Fruit fly (Drosophila melanogaster) whole organism, embryonic: ENCODE data around the gene CG7058.

Experiments
- Antp ChIP-seq: fragments of 200-800 bp; sonication (Bioruptor generic); optimal IDR thresholded peaks from 3 replicates; lab custom pipeline; 2016; ENCODE audit warnings: missing biosample characterization, missing genetic modification characterization
- BEAF-32 ChIP-seq: fragments of 200-800 bp; sonication (Bioruptor generic); optimal IDR thresholded peaks from 3 replicates; lab custom pipeline; 2017; ENCODE audit warnings: missing biosample characterization, missing genetic modification characterization, mild to moderate bottlenecking, moderate library complexity, missing genetic modification reagents
- CG10274 ChIP-seq: fragments of 200-800 bp; sonication (Bioruptor generic); optimal IDR thresholded peaks from 3 replicates; lab custom pipeline; 2017; ENCODE audit warnings: missing biosample characterization, mild to moderate bottlenecking, missing genetic modification characterization
- CG10321 ChIP-seq: fragments of 200-800 bp; sonication (Bioruptor generic); IDR thresholded peaks from 2 replicates; pipeline ENCODE4 v1.3.6; 2022; ENCODE audit warnings: missing biosample characterization, missing genetic modification characterization
- CG10565 ChIP-seq: fragments of 200-800 bp; sonication (Bioruptor generic); optimal IDR thresholded peaks from 3 replicates; lab custom pipeline; 2016; ENCODE audit warnings: missing biosample characterization, mild to moderate bottlenecking, missing genetic modification characterization
- CG10979 ChIP-seq: fragments of 200-800 bp; sonication (Bioruptor generic); optimal IDR thresholded peaks from 2 replicates; lab custom pipeline; 2018; ENCODE audit warnings: missing biosample characterization, mild to moderate bottlenecking, missing genetic modification characterization, moderate library complexity
- CG11456 ChIP-seq: fragments of 200-800 bp; sonication (Bioruptor generic); IDR thresholded peaks from 3 replicates; pipeline ENCODE4 v1.3.6; 2022; ENCODE audit warnings: missing biosample characterization, missing genetic modification characterization
- CG12104 ChIP-seq: fragments of 200-800 bp; sonication (Bioruptor generic); optimal IDR thresholded peaks from 3 replicates; lab custom pipeline; 2016; ENCODE audit warnings: missing biosample characterization, missing genetic modification characterization
- CG12659 ChIP-seq: fragments of 200-800 bp; sonication (Bioruptor generic); optimal IDR thresholded peaks from 3 replicates; lab custom pipeline; 2017; ENCODE audit warnings: mild to moderate bottlenecking, missing biosample characterization, missing genetic modification reagents, missing genetic modification characterization
- CG14667 ChIP-seq: fragments of 200-800 bp; sonication (Bioruptor generic); IDR thresholded peaks from 2 replicates; pipeline ENCODE4 v1.3.6; 2022; ENCODE audit warnings: missing biosample characterization, missing genetic modification characterization
- CG14710 ChIP-seq: fragments of 200-800 bp; sonication (Bioruptor generic); optimal IDR thresholded peaks from 3 replicates; lab custom pipeline; 2019; ENCODE audit warnings: missing biosample characterization, mild to moderate bottlenecking, missing genetic modification characterization, moderate library complexity
- CG2202 ChIP-seq: fragments of 200-800 bp; sonication (Bioruptor generic); optimal IDR thresholded peaks from 2 replicates; lab custom pipeline; 2018; ENCODE audit warnings: missing biosample characterization, mild to moderate bottlenecking, missing genetic modification characterization
- CG2889 ChIP-seq: fragments of 200-800 bp; sonication (Bioruptor generic); IDR thresholded peaks from 3 replicates; pipeline ENCODE4 v1.3.6; 2022; ENCODE audit warnings: missing biosample characterization, missing genetic modification characterization
- CG32532 ChIP-seq: fragments of 200-800 bp; sonication (Bioruptor generic); IDR thresholded peaks from 2 replicates; pipeline ENCODE4 v1.3.6; 2022; ENCODE audit warnings: missing biosample characterization, missing genetic modification characterization
- CG32772 ChIP-seq: fragments of 200-800 bp; sonication (Bioruptor generic); IDR thresholded peaks from 2 replicates; pipeline ENCODE4 v1.3.6; 2022; ENCODE audit warnings: missing biosample characterization, missing genetic modification characterization
- CG33213 ChIP-seq: fragments of 200-800 bp; sonication (Bioruptor generic); optimal IDR thresholded peaks from 3 replicates; lab custom pipeline; 2016; ENCODE audit warnings: missing biosample characterization, missing genetic modification characterization
- CG34376 ChIP-seq: fragments of 200-800 bp; sonication (Bioruptor generic); optimal IDR thresholded peaks from 2 replicates; lab custom pipeline; 2018; ENCODE audit warnings: missing biosample characterization, mild to moderate bottlenecking, missing genetic modification characterization
- CG3726 ChIP-seq: fragments of 200-800 bp; sonication (Bioruptor generic); IDR thresholded peaks from 3 replicates; pipeline ENCODE4, ENCODE4 v1.3.6; 2022; ENCODE audit warnings: missing biosample characterization, missing genetic modification characterization
- CG3838 ChIP-seq: fragments of 200-800 bp; sonication (Bioruptor generic); optimal IDR thresholded peaks from 3 replicates; lab custom pipeline; 2016; ENCODE audit warnings: missing biosample characterization, missing genetic modification characterization
- CG4617 ChIP-seq: fragments of 200-800 bp; sonication (Bioruptor generic); optimal IDR thresholded peaks from 3 replicates; lab custom pipeline; 2016; ENCODE audit warnings: missing biosample characterization, missing genetic modification characterization, borderline replicate concordance
- CG4820 ChIP-seq: fragments of 200-800 bp; sonication (Bioruptor generic); optimal IDR thresholded peaks from 3 replicates; lab custom pipeline; 2016; ENCODE audit warnings: missing biosample characterization, missing genetic modification characterization
- CG7786 ChIP-seq: fragments of 200-800 bp; sonication (Bioruptor generic); optimal IDR thresholded peaks from 2 replicates; lab custom pipeline; 2016; ENCODE audit warnings: missing biosample characterization, missing genetic modification characterization
- CG8290 ChIP-seq, 3 experiments: fragments of 200-800 bp; sonication (Bioruptor generic); optimal IDR thresholded peaks; 2 replicates each; lab custom pipeline; 2016 to 2019; ENCODE audit warnings: missing biosample characterization in 3 of 3, missing genetic modification characterization in 3 of 3, mild to moderate bottlenecking in 2 of 3, moderate library complexity in 1 of 3
- CG9932 ChIP-seq: fragments of 200-800 bp; sonication (Bioruptor generic); IDR thresholded peaks from 2 replicates; pipeline ENCODE4 v1.3.6; 2022; ENCODE audit warnings: missing biosample characterization, missing genetic modification characterization
- D19A ChIP-seq: fragments of 200-800 bp; optimal IDR thresholded peaks from 3 replicates; lab custom pipeline; 2019; ENCODE audit warnings: missing biosample characterization, mild to moderate bottlenecking, missing genetic modification characterization, moderate library complexity
- Dbx ChIP-seq: fragments of 200-800 bp; sonication (Bioruptor generic); IDR thresholded peaks from 3 replicates; pipeline ENCODE4 v1.3.6; 2022; ENCODE audit warnings: missing biosample characterization, missing genetic modification characterization
- Dip3 ChIP-seq: fragments of 200-800 bp; sonication (Bioruptor generic); optimal IDR thresholded peaks from 3 replicates; lab custom pipeline; 2016; ENCODE audit warnings: missing biosample characterization, missing genetic modification characterization
- Fer3 ChIP-seq: fragments of 200-800 bp; sonication (Bioruptor generic); optimal IDR thresholded peaks from 2 replicates; lab custom pipeline; 2018; ENCODE audit warnings: missing biosample characterization, mild to moderate bottlenecking, missing genetic modification characterization, moderate library complexity
- HmgD ChIP-seq: fragments of 200-800 bp; sonication (Bioruptor generic); optimal IDR thresholded peaks from 3 replicates; lab custom pipeline; 2016; ENCODE audit warnings: missing biosample characterization, missing genetic modification characterization
- Meics ChIP-seq: fragments of 200-800 bp; sonication (Bioruptor generic); optimal IDR thresholded peaks from 2 replicates; lab custom pipeline; 2017; ENCODE audit warnings: missing biosample characterization, mild to moderate bottlenecking, missing genetic modification characterization
- Mrtf ChIP-seq: fragments of 200-800 bp; sonication (Bioruptor generic); IDR thresholded peaks from 3 replicates; pipeline ENCODE4 v1.3.6; 2022; ENCODE audit warnings: missing biosample characterization, missing genetic modification characterization
- NK7.1 ChIP-seq: fragments of 200-800 bp; sonication (Bioruptor generic); optimal IDR thresholded peaks from 3 replicates; lab custom pipeline; 2016; ENCODE audit warnings: missing biosample characterization, missing genetic modification characterization
- NfI ChIP-seq: fragments of 200-800 bp; sonication (Bioruptor generic); optimal IDR thresholded peaks from 3 replicates; lab custom pipeline; 2018; ENCODE audit warnings: missing biosample characterization, mild to moderate bottlenecking, missing genetic modification characterization, moderate library complexity
- Ptx1 ChIP-seq: fragments of 200-800 bp; sonication (Bioruptor generic); IDR thresholded peaks from 2 replicates; pipeline ENCODE4 v1.3.6; 2022; ENCODE audit warnings: missing biosample characterization, missing genetic modification characterization
- Scr ChIP-seq: fragments of 200-800 bp; sonication (Bioruptor generic); IDR thresholded peaks from 2 replicates; pipeline ENCODE4 v1.3.6; 2022; ENCODE audit warnings: missing biosample characterization, missing genetic modification characterization; ENCODE audit not compliant: partially characterized antibody
- YL-1 ChIP-seq: fragments of 200-800 bp; sonication (Bioruptor generic); optimal IDR thresholded peaks from 3 replicates; lab custom pipeline; 2017; ENCODE audit warnings: missing biosample characterization, mild to moderate bottlenecking, missing genetic modification characterization
- ci ChIP-seq: fragments of 200-800 bp; sonication (Bioruptor generic); IDR thresholded peaks from 3 replicates; pipeline ENCODE4 v1.3.6; 2022; ENCODE audit warnings: missing biosample characterization, missing genetic modification characterization
- crol ChIP-seq: fragments of 200-800 bp; sonication (Bioruptor generic); IDR thresholded peaks from 2 replicates; pipeline ENCODE4 v1.3.6; 2022; ENCODE audit warnings: missing biosample characterization, missing genetic modification characterization
- dimm ChIP-seq: fragments of 200-800 bp; sonication (Bioruptor generic); IDR thresholded peaks from 2 replicates; pipeline ENCODE4 v1.3.6; 2022; ENCODE audit warnings: missing biosample characterization, missing genetic modification characterization
- dm ChIP-seq: fragments of 200-800 bp; sonication (Bioruptor generic); optimal IDR thresholded peaks from 3 replicates; lab custom pipeline; 2016; ENCODE audit warnings: missing biosample characterization, missing genetic modification characterization
- ind ChIP-seq: fragments of 200-800 bp; sonication (Bioruptor generic); optimal IDR thresholded peaks from 3 replicates; lab custom pipeline; 2016; ENCODE audit warnings: missing biosample characterization, missing genetic modification characterization
- lilli ChIP-seq: fragments of 200-800 bp; sonication (Bioruptor generic); optimal IDR thresholded peaks from 3 replicates; lab custom pipeline; 2016; ENCODE audit warnings: missing biosample characterization, missing genetic modification characterization
- nmo ChIP-seq: fragments of 200-800 bp; sonication (Bioruptor generic); optimal IDR thresholded peaks from 2 replicates; lab custom pipeline; 2018; ENCODE audit warnings: missing biosample characterization, mild to moderate bottlenecking, missing genetic modification characterization, moderate library complexity
- onecut ChIP-seq: fragments of 200-800 bp; sonication (Bioruptor generic); IDR thresholded peaks from 2 replicates; pipeline ENCODE4 v1.3.6; 2022; ENCODE audit warnings: missing biosample characterization, missing genetic modification characterization
- so ChIP-seq: fragments of 200-800 bp; sonication (Bioruptor generic); IDR thresholded peaks from 3 replicates; pipeline ENCODE4 v1.3.6; 2022; ENCODE audit warnings: missing biosample characterization, missing genetic modification characterization
- stwl ChIP-seq: fragments of 200-800 bp; sonication (Bioruptor generic); optimal IDR thresholded peaks from 3 replicates; lab custom pipeline; 2018; ENCODE audit warnings: missing biosample characterization, mild to moderate bottlenecking, missing genetic modification characterization, moderate library complexity
- trem ChIP-seq: fragments of 200-800 bp; optimal IDR thresholded peaks from 3 replicates; lab custom pipeline; 2019; ENCODE audit warnings: missing biosample characterization, mild to moderate bottlenecking, missing genetic modification characterization, moderate library complexity
- vvl ChIP-seq: fragments of 200-800 bp; sonication (Bioruptor generic); IDR thresholded peaks from 2 replicates; pipeline ENCODE4 v1.3.6; 2022; ENCODE audit warnings: missing biosample characterization, missing genetic modification characterization
- z ChIP-seq: fragments of 200-800 bp; sonication (Bioruptor generic); IDR thresholded peaks from 3 replicates; pipeline ENCODE4 v1.3.6; 2022; ENCODE audit warnings: missing biosample characterization, missing genetic modification characterization
- zfh2 ChIP-seq: fragments of 200-800 bp; sonication (Bioruptor generic); optimal IDR thresholded peaks from 2 replicates; lab custom pipeline; 2016; ENCODE audit warnings: missing biosample characterization, missing genetic modification characterization

CG7058 gene

dm6 chrX:18775839-18776538 is 30.5 kb upstream of the CG7058 start (continued):
- TF ChIP-seq Antp (GFP tag; lab: Kevin White, UChicago) (no peak), CG7786 (GFP tag; lab: Kevin White, UChicago) (no peak), CG10321 (GFP tag; lab: Robert Waterston, UW) (no peak), CG12104 (GFP tag; lab: Kevin White, UChicago) (peak; percentile 13), CG14667 (no peak), CG33213 (GFP tag; lab: Kevin White, UChicago) (no peak), ci (GFP tag; lab: Robert Waterston, UW) (0 out of 3 replicates have a peak, but pooled peaks have one; percentile 48), CG3726 (GFP tag; lab: Robert Waterston, UW) (peak; percentile 48; the same call in 1 of the 3 replicates), CG32772 (no peak), CG10565 (GFP tag; lab: Kevin White, UChicago) (no peak), CG2889 (GFP tag; lab: Robert Waterston, UW) (no peak), YL-1 (GFP tag; lab: Kevin White, UChicago) (peak; percentile 8), onecut (0 out of 2 replicates have a peak, but pooled peaks have one; percentile 23), CG10979 (tag; lab: Kevin White, UChicago) (peak; percentile 87), CG2202 (tag; lab: Kevin White, UChicago) (peak; percentile 72), zfh2 (GFP tag; lab: Kevin White, UChicago) (no peak), Scr (GFP tag; lab: Robert Waterston, UW) (no peak), BEAF-32 (GFP tag; lab: Kevin White, UChicago) (no peak), Ptx1 (GFP tag; lab: Robert Waterston, UW) (0 out of 2 replicates have a peak, but pooled peaks have one; percentile 25), z (GFP tag; lab: Robert Waterston, UW) (no peak), crol (GFP tag; lab: Robert Waterston, UW) (peak; percentile 86), CG4820 (GFP tag; lab: Kevin White, UChicago) (peak; percentile 35), nmo (peak; percentile 89), vvl (peak; percentile 39; the same call in 1 of the 2 replicates), CG3838 (GFP tag; lab: Kevin White, UChicago) (no peak), CG11456 (GFP tag; lab: Robert Waterston, UW) (no peak), CG4617 (GFP tag; lab: Kevin White, UChicago) (no peak), CG32532 (GFP tag; lab: Robert Waterston, UW) (no peak), Dbx (GFP tag; lab: Robert Waterston, UW) (no peak), dm (no peak), NK7.1 (no peak), stwl (tag; lab: Kevin White, UChicago) (no peak), CG10274 (GFP tag; lab: Kevin White, UChicago) (no peak), CG12659 (GFP tag; lab: Kevin White, UChicago) (peak; percentile 43), trem (tag; lab: Kevin White, UChicago) (peak; percentile 34), so (no peak), NfI (GFP tag; lab: Kevin White, UChicago) (peak; percentile 38), CG8290 (GFP tag; optimal IDR thresholded peaks at IDR 0.05; lab: Kevin White, UChicago) (peak; percentile 51), CG8290 (tag; optimal IDR thresholded peaks at IDR 0.05; lab: Kevin White, UChicago) (no peak), Dip3 (GFP tag; lab: Kevin White, UChicago) (no peak), Mrtf (GFP tag; lab: Robert Waterston, UW) (no peak), CG9932 (GFP tag; lab: Robert Waterston, UW) (no peak), Meics (GFP tag; lab: Kevin White, UChicago) (peak; percentile 25), ind (GFP tag; lab: Kevin White, UChicago) (peak; percentile 14), Fer3 (tag; lab: Kevin White, UChicago) (no peak), D19A (peak; percentile 60), CG34376 (GFP tag; lab: Kevin White, UChicago) (no peak), lilli (peak; percentile 29), CG14710 (tag; lab: Kevin White, UChicago) (peak; percentile 82), HmgD (no peak), dimm (GFP tag; lab: Robert Waterston, UW) (no peak)
